Worm (Caenorhabditis elegans) whole organism, L3 larva: ENCODE measurements around the gene srbc-48.

ENCODE experiments used
- ceh-82 ChIP-seq: fragments of 150-350 bp; optimal IDR thresholded peaks from 2 replicates; lab custom pipeline; 2014; ENCODE audit warnings: missing biosample characterization, missing genetic modification characterization
- egl-27 ChIP-seq: sonication (generic microtip); optimal IDR thresholded peaks from 4 replicates; lab custom pipeline; 2017; ENCODE audit warnings: missing biosample characterization, missing genetic modification reagents, missing genetic modification characterization
- fkh-10 ChIP-seq: sonication (generic microtip); optimal IDR thresholded peaks from 2 replicates; lab custom pipeline; 2017; ENCODE audit warnings: missing biosample characterization, missing genetic modification reagents, missing genetic modification characterization
- nhr-11 ChIP-seq: fragments of 150-350 bp; optimal IDR thresholded peaks from 2 replicates; lab custom pipeline; 2014; ENCODE audit warnings: missing biosample characterization, missing genetic modification characterization
- nhr-25 ChIP-seq: sonication (generic microtip); optimal IDR thresholded peaks from 2 replicates; lab custom pipeline; 2017; ENCODE audit warnings: missing biosample characterization, missing genetic modification characterization
- nhr-67 ChIP-seq: fragments of 150-350 bp; optimal IDR thresholded peaks from 2 replicates; lab custom pipeline; 2014; ENCODE audit warnings: missing biosample characterization, missing genetic modification characterization
- pha-4 ChIP-seq: fragments of 150-350 bp; optimal IDR thresholded peaks from 2 replicates; lab custom pipeline; 2014; ENCODE audit warnings: missing biosample characterization, missing genetic modification reagents, missing genetic modification characterization
- tbx-2 ChIP-seq: sonication (generic microtip); optimal IDR thresholded peaks from 2 replicates; lab custom pipeline; 2016; ENCODE audit warnings: mild to moderate bottlenecking, missing genetic modification characterization, missing compliant biosample characterization
- zag-1 ChIP-seq: fragments of 150-350 bp; optimal IDR thresholded peaks from 2 replicates; lab custom pipeline; 2014; ENCODE audit warnings: missing biosample characterization, missing genetic modification characterization

- TF ChIP-seq nhr-11 (no peak), nhr-25 (tag; lab: Kevin White, UChicago) (no peak), egl-27 (no peak), nhr-67 (no peak), ceh-82 (tag; lab: Kevin White, UChicago) (no peak), tbx-2 (tag; lab: Kevin White, UChicago) (no peak), fkh-10 (GFP tag; lab: Kevin White, UChicago) (no peak), zag-1 (tag; lab: Kevin White, UChicago) (no peak), pha-4 (tag; lab: Kevin White, UChicago) (no peak)
These were observed 6.0 kb downstream of the srbc-48 start, which contains the start of gene srbc-51 for ce11 chrV:15826110-15826509.
